Worm (Caenorhabditis elegans) whole organism, midembryonic: ENCODE measurements around the gene dpy-28.

Source experiments
- T22C8.4 ChIP-seq: fragments of 200-800 bp; sonication (Bioruptor generic); IDR thresholded peaks from 2 replicates; pipeline ENCODE4 v1.3.6; 2022; ENCODE audit warnings: missing genetic modification characterization, missing compliant biosample characterization
- cog-1 ChIP-seq: sonication (generic microtip); optimal IDR thresholded peaks from 2 replicates; lab custom pipeline; 2016; ENCODE audit warnings: missing genetic modification characterization, missing compliant biosample characterization
- flt-1 ChIP-seq: fragments of 200-800 bp; sonication (Bioruptor generic); IDR thresholded peaks from 2 replicates; pipeline ENCODE4 v1.3.6; 2022; ENCODE audit warnings: missing genetic modification characterization, missing compliant biosample characterization
- klf-2 ChIP-seq: fragments of 200-800 bp; sonication (Bioruptor generic); conservative IDR thresholded peaks from 2 replicates; pipeline ENCODE4 v1.3.6; 2022; ENCODE audit warnings: missing genetic modification reagents, missing genetic modification characterization, missing compliant biosample characterization
- med-1 ChIP-seq: sonication (generic microtip); optimal IDR thresholded peaks from 2 replicates; lab custom pipeline; 2017; ENCODE audit warnings: missing genetic modification characterization, mild to moderate bottlenecking, missing compliant biosample characterization, antibody characterized with exemption, missing genetic modification reagents; ENCODE audit not compliant: insufficient read depth
- ref-1 ChIP-seq: fragments of 200-800 bp; sonication (Bioruptor generic); conservative IDR thresholded peaks from 2 replicates; pipeline ENCODE4 v1.3.6; 2022; ENCODE audit warnings: missing genetic modification reagents, missing genetic modification characterization, missing compliant biosample characterization
- tab-1 ChIP-seq: fragments of 200-800 bp; sonication (Bioruptor generic); IDR thresholded peaks from 2 replicates; pipeline ENCODE4 v1.3.6; 2022; ENCODE audit warnings: missing genetic modification characterization, missing compliant biosample characterization
- ztf-23 ChIP-seq: fragments of 200-800 bp; sonication (Bioruptor generic); IDR thresholded peaks from 2 replicates; pipeline ENCODE4 v1.3.6; 2022; ENCODE audit warnings: missing genetic modification reagents, missing genetic modification characterization, missing compliant biosample characterization
- ztf-29 ChIP-seq: fragments of 200-800 bp; sonication (Bioruptor generic); IDR thresholded peaks from 2 replicates; pipeline ENCODE4 v1.3.6; 2022; ENCODE audit warnings: missing genetic modification reagents, missing genetic modification characterization, missing compliant biosample characterization

The dpy-28 gene

ce11 chrIII:10733300-10733699 is 29.6 kb upstream of the dpy-28 start:
- TF ChIP-seq ztf-29 (GFP tag; lab: Robert Waterston, UW) = no peak
- TF ChIP-seq flt-1 (GFP tag; lab: Robert Waterston, UW) = no peak
- TF ChIP-seq T22C8.4 (GFP tag; lab: Robert Waterston, UW) = no peak
- no peak for TF ChIP-seq cog-1 (tag; lab: Kevin White, UChicago)
- no peak for TF ChIP-seq med-1 (GFP tag; lab: Kevin White, UChicago)
- no peak for TF ChIP-seq ztf-23 (GFP tag; lab: Robert Waterston, UW)
- TF ChIP-seq tab-1 (GFP tag; lab: Robert Waterston, UW) = no peak
- TF ChIP-seq ref-1 (GFP tag; lab: Robert Waterston, UW) = no peak
- TF ChIP-seq klf-2 (GFP tag; lab: Robert Waterston, UW) = no peak

ce11 chrIII:10734511-10735233 is 28.3 kb upstream of the dpy-28 start:
- TF ChIP-seq ztf-23 (GFP tag; lab: Robert Waterston, UW) = no peak
- TF ChIP-seq ztf-29 (GFP tag; lab: Robert Waterston, UW) = no peak
- TF ChIP-seq T22C8.4 (GFP tag; lab: Robert Waterston, UW) = no peak
- no peak for TF ChIP-seq cog-1 (tag; lab: Kevin White, UChicago)
- no peak for TF ChIP-seq tab-1 (GFP tag; lab: Robert Waterston, UW)
- TF ChIP-seq med-1 (GFP tag; lab: Kevin White, UChicago) = no peak
- no peak for TF ChIP-seq klf-2 (GFP tag; lab: Robert Waterston, UW)
- no peak for TF ChIP-seq ref-1 (GFP tag; lab: Robert Waterston, UW)
- no peak for TF ChIP-seq flt-1 (GFP tag; lab: Robert Waterston, UW)

ce11 chrIII:10736322-10736985 is 26.5 kb upstream of the dpy-28 start:
- TF ChIP-seq ref-1 (GFP tag; lab: Robert Waterston, UW) = no peak
- no peak for TF ChIP-seq klf-2 (GFP tag; lab: Robert Waterston, UW)
- TF ChIP-seq T22C8.4 (GFP tag; lab: Robert Waterston, UW) = no peak
- no peak for TF ChIP-seq med-1 (GFP tag; lab: Kevin White, UChicago)
- no peak for TF ChIP-seq ztf-23 (GFP tag; lab: Robert Waterston, UW)
- no peak for TF ChIP-seq tab-1 (GFP tag; lab: Robert Waterston, UW)
- no peak for TF ChIP-seq cog-1 (tag; lab: Kevin White, UChicago)

ce11 chrIII:10738081-10738480 is 24.9 kb upstream of the dpy-28 start:
- no peak for TF ChIP-seq T22C8.4 (GFP tag; lab: Robert Waterston, UW)

- TF ChIP-seq flt-1 (GFP tag; lab: Robert Waterston, UW) = no peak
- no peak for TF ChIP-seq tab-1 (GFP tag; lab: Robert Waterston, UW)
- TF ChIP-seq ref-1 (GFP tag; lab: Robert Waterston, UW) = no peak
- TF ChIP-seq med-1 (GFP tag; lab: Kevin White, UChicago) = no peak
- no peak for TF ChIP-seq klf-2 (GFP tag; lab: Robert Waterston, UW)
- TF ChIP-seq ztf-29 (GFP tag; lab: Robert Waterston, UW) = no peak
- TF ChIP-seq cog-1 (tag; lab: Kevin White, UChicago) = no peak
- no peak for TF ChIP-seq T22C8.4 (GFP tag; lab: Robert Waterston, UW)
- no peak for TF ChIP-seq ztf-23 (GFP tag; lab: Robert Waterston, UW)
Observed at ce11 chrIII:10739455-10739854, 23.5 kb upstream of the dpy-28 start, which contains the start of gene smap-1. TSS of gene smap-1 (minus strand) at chrIII:10739792.

- TF ChIP-seq ref-1 (GFP tag; lab: Robert Waterston, UW) = no peak
- TF ChIP-seq cog-1 (tag; lab: Kevin White, UChicago) = no peak
- 0 out of 2 replicates have a peak, but pooled peaks have one; percentile 51 for TF ChIP-seq flt-1 (GFP tag; lab: Robert Waterston, UW)
- TF ChIP-seq tab-1 (GFP tag; lab: Robert Waterston, UW) = no peak
- TF ChIP-seq ztf-23 (GFP tag; lab: Robert Waterston, UW) = peak; percentile 83
Observed at ce11 chrIII:10739902-10740301, 23.0 kb upstream of the dpy-28 start.

ce11 chrIII:10740518-10740917 is 22.4 kb upstream of the dpy-28 start, which contains the start of gene K01G5.8:
TSS of gene K01G5.8 (minus strand) at chrIII:10740772.
- TF ChIP-seq tab-1 (GFP tag; lab: Robert Waterston, UW) = no peak
- no peak for TF ChIP-seq med-1 (GFP tag; lab: Kevin White, UChicago)
- no peak for TF ChIP-seq cog-1 (tag; lab: Kevin White, UChicago)
- TF ChIP-seq ref-1 (GFP tag; lab: Robert Waterston, UW) = no peak
- no peak for TF ChIP-seq ztf-29 (GFP tag; lab: Robert Waterston, UW)
- TF ChIP-seq ztf-23 (GFP tag; lab: Robert Waterston, UW) = no peak
- no peak for TF ChIP-seq T22C8.4 (GFP tag; lab: Robert Waterston, UW)
- no peak for TF ChIP-seq klf-2 (GFP tag; lab: Robert Waterston, UW)
- no peak for TF ChIP-seq flt-1 (GFP tag; lab: Robert Waterston, UW)

- TF ChIP-seq ztf-23 (GFP tag; lab: Robert Waterston, UW) (peak; percentile 97), med-1 (GFP tag; lab: Kevin White, UChicago) (no peak)
Observed at ce11 chrIII:10742382-10742860, 20.5 kb upstream of the dpy-28 start, which contains the start of the genes tbb-1 and rib-2. TSS of gene tbb-1 (minus strand) at chrIII:10742432. TSS of gene rib-2 (plus strand) at chrIII:10742810.

- no peak for TF ChIP-seq ref-1 (GFP tag; lab: Robert Waterston, UW)
- TF ChIP-seq cog-1 (tag; lab: Kevin White, UChicago) = no peak
- TF ChIP-seq tab-1 (GFP tag; lab: Robert Waterston, UW) = no peak
- TF ChIP-seq klf-2 (GFP tag; lab: Robert Waterston, UW) = no peak
- no peak for TF ChIP-seq flt-1 (GFP tag; lab: Robert Waterston, UW)
- TF ChIP-seq T22C8.4 (GFP tag; lab: Robert Waterston, UW) = no peak
- TF ChIP-seq ztf-23 (GFP tag; lab: Robert Waterston, UW) = no peak
- TF ChIP-seq ztf-29 (GFP tag; lab: Robert Waterston, UW) = no peak
- TF ChIP-seq med-1 (GFP tag; lab: Kevin White, UChicago) = no peak
Observed at ce11 chrIII:10746406-10746807, 16.5 kb upstream of the dpy-28 start.
